Worm (Caenorhabditis elegans): ENCODE data around the gene hacl-1.
A peak's percentile ranks its signal among the peaks of the same experiment; 100 is the strongest.

The hacl-1 gene

ce11 chrII:11473525-11474181 is 19.1 kb downstream of the hacl-1 start, which contains the start of the genes metl-1 and W02B12.11 (continued):
- TF ChIP-seq nhr-71 (tag; optimal IDR thresholded peaks at IDR 0.05) (peak; percentile 92), lin-13 (GFP tag; optimal IDR thresholded peaks at IDR 0.05) (peak; percentile 67), zag-1 (tag; optimal IDR thresholded peaks at IDR 0.05) (peak; percentile 46), alr-1 (tag; optimal IDR thresholded peaks at IDR 0.05; ENCODE audit: borderline replicate concordance) (no peak), lin-15B (tag; optimal IDR thresholded peaks at IDR 0.05) (peak; percentile 69), ztf-4 (tag; optimal IDR thresholded peaks at IDR 0.05) (peak; percentile 80), ceh-90 (tag; optimal IDR thresholded peaks at IDR 0.05) (peak; percentile 5), mep-1 (tag; optimal IDR thresholded peaks at IDR 0.05) (peak; percentile 96), lir-3 (tag; optimal IDR thresholded peaks at IDR 0.05; ENCODE audit: poor library complexity) (peak; percentile 30), tbx-2 (tag; optimal IDR thresholded peaks at IDR 0.05) (peak; percentile 88), nhr-19 (GFP tag; conservative IDR thresholded peaks at IDR 0.05) (peak; percentile 92), isw-1 (GFP tag; IDR thresholded peaks at IDR 0.05) (peak; percentile 82), fkh-4 (tag; optimal IDR thresholded peaks at IDR 0.05; ENCODE audit: borderline replicate concordance) (peak; percentile 46), tlp-1 (tag; optimal IDR thresholded peaks at IDR 0.05) (no peak), jun-1 (tag; optimal IDR thresholded peaks at IDR 0.05) (peak; percentile 71), zip-4 (GFP tag; optimal IDR thresholded peaks at IDR 0.05) (peak; percentile 70), sup-37 (GFP tag; optimal IDR thresholded peaks at IDR 0.05) (peak; percentile 9), sox-4 (tag; optimal IDR thresholded peaks at IDR 0.05) (peak; percentile 34), pag-3 (tag; optimal IDR thresholded peaks at IDR 0.05; ENCODE audit: borderline replicate concordance, insufficient read depth) (no peak), nhr-90 (tag; optimal IDR thresholded peaks at IDR 0.05; ENCODE audit: poor library complexity) (peak; percentile 92), ceh-63 (GFP tag; optimal IDR thresholded peaks at IDR 0.05) (no peak), elt-3 (tag; optimal IDR thresholded peaks at IDR 0.05) (peak in 3 of 6 experiments; percentile 19 to 84 (median 72)), efl-3 (GFP tag; optimal IDR thresholded peaks at IDR 0.05) (peak; percentile 28), nhr-237 (tag; optimal IDR thresholded peaks at IDR 0.05) (no peak), xbp-1 (tag; optimal IDR thresholded peaks at IDR 0.05) (peak; percentile 85), fos-1 (tag; optimal IDR thresholded peaks at IDR 0.05) (peak; percentile 20), skn-1 (tag; optimal IDR thresholded peaks at IDR 0.05) (peak; percentile 72), nhr-20 (tag; optimal IDR thresholded peaks at IDR 0.05) (peak; percentile 89), hpl-2 (GFP tag; optimal IDR thresholded peaks at IDR 0.05) (peak; percentile 4), lin-14 (GFP tag; optimal IDR thresholded peaks at IDR 0.05) (no peak)

- TF ChIP-seq fkh-8 (tag; optimal IDR thresholded peaks at IDR 0.05): no peak
- TF ChIP-seq rnt-1 (tag; optimal IDR thresholded peaks at IDR 0.05): no peak
- peak; percentile 97 for TF ChIP-seq blmp-1 (tag; optimal IDR thresholded peaks at IDR 0.05)
- TF ChIP-seq snpc-4 (tag; optimal IDR thresholded peaks at IDR 0.05): no peak
- no peak for TF ChIP-seq nhr-12 (tag; optimal IDR thresholded peaks at IDR 0.05)
- peak; percentile 72 for TF ChIP-seq nhr-85 (tag)
- peak; percentile 13 for TF ChIP-seq nhr-90 (tag; optimal IDR thresholded peaks at IDR 0.05; ENCODE audit: poor library complexity)
- peak in 1 of 2 experiments; percentile 56 for TF ChIP-seq lin-35 (GFP tag; optimal IDR thresholded peaks at IDR 0.05)
- peak in 1 of 2 experiments; percentile 71 for TF ChIP-seq mdl-1 (tag; optimal IDR thresholded peaks at IDR 0.05)
- TF ChIP-seq elt-3 (tag; optimal IDR thresholded peaks at IDR 0.05): peak; percentile 2 to 93 (median 73)
- TF ChIP-seq lin-14 (GFP tag; optimal IDR thresholded peaks at IDR 0.05): peak; percentile 59
- TF ChIP-seq tbx-2 (tag; optimal IDR thresholded peaks at IDR 0.05): peak; percentile 2
- TF ChIP-seq snu-23 (GFP tag; optimal IDR thresholded peaks at IDR 0.05): peak; percentile 31
- TF ChIP-seq nhr-71 (tag; optimal IDR thresholded peaks at IDR 0.05): peak; percentile 48
- TF ChIP-seq unc-130 (tag; optimal IDR thresholded peaks at IDR 0.05): peak; percentile 22
- TF ChIP-seq nhr-20 (tag; optimal IDR thresholded peaks at IDR 0.05): peak; percentile 65
- peak in 1 of 3 experiments; percentile 30 for TF ChIP-seq dpl-1 (GFP tag; optimal IDR thresholded peaks at IDR 0.05)
Observed at ce11 chrII:11472542-11472941, 20.2 kb downstream of the hacl-1 start.
